Worm (Caenorhabditis elegans) whole organism, L3 larva: Measurements from ENCODE around the gene nlp-33.

Source experiments
- R02D3.7 ChIP-seq: fragments of 150-350 bp; optimal IDR thresholded peaks from 2 replicates; lab custom pipeline; 2014; ENCODE audit warnings: missing biosample characterization, missing genetic modification characterization
- ZK546.5 ChIP-seq: sonication (generic microtip); optimal IDR thresholded peaks from 2 replicates; lab custom pipeline; 2017; ENCODE audit warnings: missing biosample characterization, missing genetic modification characterization
- aly-2 ChIP-seq: fragments of 150-350 bp; optimal IDR thresholded peaks from 2 replicates; lab custom pipeline; 2014; ENCODE audit warnings: missing biosample characterization, missing genetic modification characterization
- ceh-28 ChIP-seq: fragments of 150-350 bp; optimal IDR thresholded peaks from 2 replicates; lab custom pipeline; 2014; ENCODE audit warnings: missing biosample characterization, missing genetic modification reagents, missing genetic modification characterization
- ceh-9 ChIP-seq: sonication (generic microtip); optimal IDR thresholded peaks from 2 replicates; lab custom pipeline; 2018; ENCODE audit warnings: missing biosample characterization, missing genetic modification characterization
- egl-5 ChIP-seq: fragments of 150-350 bp; optimal IDR thresholded peaks from 2 replicates; lab custom pipeline; 2017; ENCODE audit warnings: missing biosample characterization, missing genetic modification reagents, missing genetic modification characterization, inconsistent platforms
- elt-1 ChIP-seq: fragments of 150-350 bp; optimal IDR thresholded peaks from 2 replicates; lab custom pipeline; 2014; ENCODE audit warnings: missing biosample characterization, missing genetic modification characterization
- elt-2 ChIP-seq: sonication (generic microtip); optimal IDR thresholded peaks from 2 replicates; lab custom pipeline; 2016; ENCODE audit warnings: missing genetic modification reagents, mild to moderate bottlenecking, missing genetic modification characterization, missing compliant biosample characterization
- elt-3 ChIP-seq, 3 experiments: fragments of 150-350 bp in 1 of 3; sonication (generic microtip) in 2 of 3; optimal IDR thresholded peaks; 2 replicates in 2 of 3; 4 replicates in 1 of 3; lab custom pipeline; 2014 to 2017; ENCODE audit warnings: missing biosample characterization in 3 of 3, missing genetic modification characterization in 3 of 3
- eor-1 ChIP-seq, 2 experiments: fragments of 150-350 bp; optimal IDR thresholded peaks; 2 replicates each; lab custom pipeline; 2014 to 2018; ENCODE audit warnings: missing biosample characterization in 2 of 2, missing genetic modification characterization in 2 of 2
- fkh-10 ChIP-seq: sonication (generic microtip); optimal IDR thresholded peaks from 2 replicates; lab custom pipeline; 2017; ENCODE audit warnings: missing biosample characterization, missing genetic modification reagents, missing genetic modification characterization
- fkh-2 ChIP-seq: fragments of 150-350 bp; optimal IDR thresholded peaks from 2 replicates; lab custom pipeline; 2014; ENCODE audit warnings: missing biosample characterization, missing genetic modification reagents, missing genetic modification characterization
- fos-1 ChIP-seq: fragments of 150-350 bp; optimal IDR thresholded peaks from 2 replicates; lab custom pipeline; 2014; ENCODE audit warnings: missing biosample characterization, missing genetic modification characterization
- hmg-11 ChIP-seq: sonication (generic microtip); optimal IDR thresholded peaks from 2 replicates; lab custom pipeline; 2016; ENCODE audit warnings: missing genetic modification characterization, missing compliant biosample characterization
- jun-1 ChIP-seq: fragments of 150-350 bp; optimal IDR thresholded peaks from 2 replicates; lab custom pipeline; 2014; ENCODE audit warnings: missing biosample characterization, missing genetic modification reagents, missing genetic modification characterization
- lin-15B ChIP-seq: fragments of 150-350 bp; optimal IDR thresholded peaks from 2 replicates; lab custom pipeline; 2014; ENCODE audit warnings: missing biosample characterization, missing genetic modification characterization
- lin-39 ChIP-seq: fragments of 150-350 bp; optimal IDR thresholded peaks from 2 replicates; lab custom pipeline; 2018; ENCODE audit warnings: missing biosample characterization, missing genetic modification reagents, missing genetic modification characterization
- lsy-12 ChIP-seq: sonication (generic microtip); optimal IDR thresholded peaks from 2 replicates; lab custom pipeline; 2016; ENCODE audit warnings: mild to moderate bottlenecking, missing genetic modification characterization, missing compliant biosample characterization
- mdl-1 ChIP-seq: fragments of 150-350 bp; optimal IDR thresholded peaks from 2 replicates; lab custom pipeline; 2014; ENCODE audit warnings: missing biosample characterization, missing genetic modification characterization
- mml-1 ChIP-seq: fragments of 150-350 bp; sonication (generic microtip); optimal IDR thresholded peaks from 3 replicates; lab custom pipeline; 2014; ENCODE audit warnings: missing biosample characterization, missing genetic modification characterization
- nfya-1 ChIP-seq: sonication (generic microtip); optimal IDR thresholded peaks from 2 replicates; lab custom pipeline; 2017; ENCODE audit warnings: missing genetic modification characterization, mild to moderate bottlenecking, missing compliant biosample characterization, antibody characterized with exemption, moderate library complexity; ENCODE audit not compliant: insufficient read depth
- nhr-11 ChIP-seq: fragments of 150-350 bp; optimal IDR thresholded peaks from 2 replicates; lab custom pipeline; 2014; ENCODE audit warnings: missing biosample characterization, missing genetic modification characterization
- nhr-23 ChIP-seq: fragments of 150-350 bp; optimal IDR thresholded peaks from 2 replicates; lab custom pipeline; 2014; ENCODE audit warnings: missing biosample characterization, missing genetic modification reagents, missing genetic modification characterization
- nhr-25 ChIP-seq: sonication (generic microtip); optimal IDR thresholded peaks from 2 replicates; lab custom pipeline; 2017; ENCODE audit warnings: missing biosample characterization, missing genetic modification characterization
- nhr-43 ChIP-seq: sonication (generic microtip); optimal IDR thresholded peaks from 2 replicates; lab custom pipeline; 2016; ENCODE audit warnings: mild to moderate bottlenecking, missing genetic modification characterization, missing compliant biosample characterization; ENCODE audit not compliant: poor library complexity, severe bottlenecking
- nhr-67 ChIP-seq: fragments of 150-350 bp; optimal IDR thresholded peaks from 2 replicates; lab custom pipeline; 2014; ENCODE audit warnings: missing biosample characterization, missing genetic modification characterization
- nhr-76 ChIP-seq: fragments of 150-350 bp; sonication (generic microtip); optimal IDR thresholded peaks from 5 replicates; lab custom pipeline; 2014; ENCODE audit warnings: missing biosample characterization, missing genetic modification characterization
- nhr-77 ChIP-seq: fragments of 150-350 bp; optimal IDR thresholded peaks from 2 replicates; lab custom pipeline; 2014; ENCODE audit warnings: missing biosample characterization, missing genetic modification characterization
- pha-4 ChIP-seq: fragments of 150-350 bp; optimal IDR thresholded peaks from 2 replicates; lab custom pipeline; 2014; ENCODE audit warnings: missing biosample characterization, missing genetic modification reagents, missing genetic modification characterization
- pqm-1 ChIP-seq: fragments of 150-350 bp; optimal IDR thresholded peaks from 2 replicates; lab custom pipeline; 2017; ENCODE audit warnings: missing biosample characterization, missing genetic modification characterization, inconsistent platforms
- sea-2 ChIP-seq: fragments of 150-350 bp; sonication (generic microtip); optimal IDR thresholded peaks from 4 replicates; lab custom pipeline; 2014; ENCODE audit warnings: missing biosample characterization, missing genetic modification reagents, missing genetic modification characterization
- skn-1 ChIP-seq: fragments of 150-350 bp; optimal IDR thresholded peaks from 2 replicates; lab custom pipeline; 2014; ENCODE audit warnings: missing biosample characterization, missing genetic modification characterization
- snpc-4 ChIP-seq: fragments of 150-350 bp; optimal IDR thresholded peaks from 2 replicates; lab custom pipeline; 2014; ENCODE audit warnings: missing biosample characterization, missing genetic modification characterization
- unc-39 ChIP-seq: sonication (generic microtip); optimal IDR thresholded peaks from 4 replicates; lab custom pipeline; 2017; ENCODE audit warnings: missing biosample characterization, missing genetic modification characterization
- unc-62 ChIP-seq: fragments of 150-350 bp; sonication (generic microtip); optimal IDR thresholded peaks from 4 replicates; lab custom pipeline; 2014; ENCODE audit warnings: missing biosample characterization, missing genetic modification reagents, missing genetic modification characterization
- zag-1 ChIP-seq: fragments of 150-350 bp; optimal IDR thresholded peaks from 2 replicates; lab custom pipeline; 2014; ENCODE audit warnings: missing biosample characterization, missing genetic modification characterization
- ztf-4 ChIP-seq: fragments of 150-350 bp; optimal IDR thresholded peaks from 2 replicates; lab custom pipeline; 2014; ENCODE audit warnings: missing biosample characterization, missing genetic modification characterization

Gene nlp-33

ce11 chrV:11131801-11132200 is 15.3 kb upstream of the nlp-33 start:
- TF ChIP-seq nhr-25 (tag; lab: Kevin White, UChicago): no peak
- no peak for TF ChIP-seq jun-1 (tag; lab: Kevin White, UChicago)
- no peak for TF ChIP-seq nhr-11 (tag; lab: Kevin White, UChicago)
- no peak for TF ChIP-seq skn-1 (tag; lab: Kevin White, UChicago)
- TF ChIP-seq ceh-9 (tag; lab: Kevin White, UChicago): no peak
- no peak for TF ChIP-seq ceh-28 (tag; lab: Kevin White, UChicago)
- no peak for TF ChIP-seq elt-1 (tag; lab: Kevin White, UChicago)

- TF ChIP-seq egl-5 (tag; lab: Kevin White, UChicago) (no peak), eor-1 (tag; optimal IDR thresholded peaks at IDR 0.05; lab: Kevin White, UChicago) (no peak), ceh-28 (tag; lab: Kevin White, UChicago) (no peak), nfya-1 (tag; lab: Kevin White, UChicago) (no peak), ceh-9 (tag; lab: Kevin White, UChicago) (no peak), lin-15B (tag; lab: Kevin White, UChicago) (no peak), fkh-10 (GFP tag; lab: Kevin White, UChicago) (no peak), pha-4 (tag; lab: Kevin White, UChicago) (no peak), mdl-1 (tag; lab: Kevin White, UChicago) (no peak), nhr-23 (tag; lab: Kevin White, UChicago) (no peak), mml-1 (tag; lab: Kevin White, UChicago) (no peak), aly-2 (tag; lab: Kevin White, UChicago) (no peak), unc-39 (tag; lab: Kevin White, UChicago) (no peak), nhr-77 (tag; lab: Kevin White, UChicago) (no peak), elt-1 (tag; lab: Kevin White, UChicago) (no peak), fos-1 (tag; lab: Kevin White, UChicago) (no peak), ZK546.5 (tag; lab: Kevin White, UChicago) (no peak), hmg-11 (tag; lab: Kevin White, UChicago) (no peak)
- TF ChIP-seq, all 47 proteins: peak for 0
Observed at ce11 chrV:11133516-11133915, 13.6 kb upstream of the nlp-33 start.

DNA sequence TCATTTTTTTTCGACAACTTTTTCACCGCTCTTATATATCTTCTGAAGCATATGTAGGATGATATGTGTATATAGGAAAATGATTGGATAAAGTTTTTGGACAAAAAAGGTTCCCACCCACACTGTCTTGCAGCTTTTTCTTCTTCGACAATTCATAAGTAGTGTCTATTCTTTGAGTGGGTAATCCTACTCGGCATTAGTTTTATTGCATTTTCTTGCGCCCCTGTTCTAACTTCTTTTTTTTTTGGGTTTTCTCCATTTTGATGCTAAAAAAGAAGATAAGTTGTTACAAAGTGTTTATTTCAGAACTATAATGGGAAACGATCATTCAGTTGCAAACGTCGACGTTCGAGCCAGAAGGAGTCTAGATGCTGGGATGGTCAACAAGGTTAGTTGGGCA is 12.8 kb upstream of the nlp-33 start, which contains the start of gene glb-3:
Gene glb-3 (plus strand): TSS at position 301 of the 400 bp plus-strand sequence.
- TF ChIP-seq pqm-1 (tag; lab: Kevin White, UChicago) (no peak), elt-1 (tag; lab: Kevin White, UChicago) (no peak), hmg-11 (tag; lab: Kevin White, UChicago) (no peak), ceh-9 (tag; lab: Kevin White, UChicago) (no peak), fkh-2 (tag; lab: Kevin White, UChicago) (no peak), lin-39 (no peak), elt-3 (tag; optimal IDR thresholded peaks at IDR 0.05; lab: Kevin White, UChicago) (no peak), nhr-67 (tag; lab: Kevin White, UChicago) (no peak), lsy-12 (tag; lab: Kevin White, UChicago) (no peak), R02D3.7 (tag; lab: Kevin White, UChicago) (no peak), fkh-10 (GFP tag; lab: Kevin White, UChicago) (no peak), nhr-43 (no peak), snpc-4 (tag; lab: Kevin White, UChicago) (no peak), nhr-76 (tag; lab: Kevin White, UChicago) (no peak), ztf-4 (tag; lab: Kevin White, UChicago) (no peak), zag-1 (tag; lab: Kevin White, UChicago) (no peak), unc-62 (GFP tag; lab: Kevin White, UChicago) (no peak), fos-1 (tag; lab: Kevin White, UChicago) (no peak), sea-2 (GFP tag; lab: Kevin White, UChicago) (no peak), skn-1 (tag; lab: Kevin White, UChicago) (no peak)

ce11 chrV:11140326-11140725 is 6.8 kb upstream of the nlp-33 start:
- TF ChIP-seq pha-4 (tag; lab: Kevin White, UChicago) (peak; percentile 62), unc-39 (tag; lab: Kevin White, UChicago) (no peak), snpc-4 (tag; lab: Kevin White, UChicago) (peak; percentile 4), lin-15B (tag; lab: Kevin White, UChicago) (peak; percentile 0), nfya-1 (tag; lab: Kevin White, UChicago) (peak; percentile 26), elt-2 (peak; percentile 40), elt-1 (tag; lab: Kevin White, UChicago) (no peak), ceh-9 (tag; lab: Kevin White, UChicago) (no peak)
- TF ChIP-seq, all 47 proteins: peak for 5
